Fruit fly (Drosophila melanogaster) S2 (cell line): ENCODE measurements around the gene PLCXD.

Source experiments
- CG8478 ChIP-seq: fragments of >200 bp; optimal IDR thresholded peaks from 2 replicates; lab custom pipeline; 2018
- CTCF ChIP-seq, 2 experiments: fragments of >200 bp; optimal IDR thresholded peaks; 2 replicates each; lab custom pipeline; 2018

- no peak for TF ChIP-seq CG8478
- no peak for TF ChIP-seq CTCF (optimal IDR thresholded peaks at IDR 0.05; lab: Kevin White, UChicago)
Measured at dm6 chr2L:12028808-12029207, 20.4 kb upstream of the PLCXD start.
